Worm (Caenorhabditis elegans) whole organism, midembryonic: ENCODE measurements around the gene F21H7.12.

Experiments used
- T22C8.4 ChIP-seq: fragments of 200-800 bp; sonication (Bioruptor generic); IDR thresholded peaks from 2 replicates; pipeline ENCODE4 v1.3.6; 2022; ENCODE audit warnings: missing genetic modification characterization, missing compliant biosample characterization
- cog-1 ChIP-seq: sonication (generic microtip); optimal IDR thresholded peaks from 2 replicates; lab custom pipeline; 2016; ENCODE audit warnings: missing genetic modification characterization, missing compliant biosample characterization
- flt-1 ChIP-seq: fragments of 200-800 bp; sonication (Bioruptor generic); IDR thresholded peaks from 2 replicates; pipeline ENCODE4 v1.3.6; 2022; ENCODE audit warnings: missing genetic modification characterization, missing compliant biosample characterization
- klf-2 ChIP-seq: fragments of 200-800 bp; sonication (Bioruptor generic); conservative IDR thresholded peaks from 2 replicates; pipeline ENCODE4 v1.3.6; 2022; ENCODE audit warnings: missing genetic modification reagents, missing genetic modification characterization, missing compliant biosample characterization
- med-1 ChIP-seq: sonication (generic microtip); optimal IDR thresholded peaks from 2 replicates; lab custom pipeline; 2017; ENCODE audit warnings: missing genetic modification characterization, mild to moderate bottlenecking, missing compliant biosample characterization, antibody characterized with exemption, missing genetic modification reagents; ENCODE audit not compliant: insufficient read depth
- ref-1 ChIP-seq: fragments of 200-800 bp; sonication (Bioruptor generic); conservative IDR thresholded peaks from 2 replicates; pipeline ENCODE4 v1.3.6; 2022; ENCODE audit warnings: missing genetic modification reagents, missing genetic modification characterization, missing compliant biosample characterization
- tab-1 ChIP-seq: fragments of 200-800 bp; sonication (Bioruptor generic); IDR thresholded peaks from 2 replicates; pipeline ENCODE4 v1.3.6; 2022; ENCODE audit warnings: missing genetic modification characterization, missing compliant biosample characterization
- ztf-23 ChIP-seq: fragments of 200-800 bp; sonication (Bioruptor generic); IDR thresholded peaks from 2 replicates; pipeline ENCODE4 v1.3.6; 2022; ENCODE audit warnings: missing genetic modification reagents, missing genetic modification characterization, missing compliant biosample characterization
- ztf-29 ChIP-seq: fragments of 200-800 bp; sonication (Bioruptor generic); IDR thresholded peaks from 2 replicates; pipeline ENCODE4 v1.3.6; 2022; ENCODE audit warnings: missing genetic modification reagents, missing genetic modification characterization, missing compliant biosample characterization

Gene F21H7.12

ce11 chrV:16229896-16230295 is at the start of gene F21H7.12, which contains the start of gene F21H7.2:
F21H7.12 (plus strand) TSS chrV:16230165.
F21H7.2 (minus strand) TSS chrV:16229996.
- TF ChIP-seq ztf-23: no peak

ce11 chrV:16180350-16180749 is 49.6 kb upstream of the F21H7.12 start, which contains the start of gene str-106:
str-106 (plus strand) TSS chrV:16180650.
- no peak for TF ChIP-seq ztf-29 (GFP tag; lab: Robert Waterston, UW)
- TF ChIP-seq flt-1 (GFP tag; lab: Robert Waterston, UW): no peak
- no peak for TF ChIP-seq T22C8.4 (GFP tag; lab: Robert Waterston, UW)
- TF ChIP-seq klf-2 (GFP tag; lab: Robert Waterston, UW): no peak
- TF ChIP-seq cog-1 (tag; lab: Kevin White, UChicago): no peak
- no peak for TF ChIP-seq med-1 (GFP tag; lab: Kevin White, UChicago)
- TF ChIP-seq tab-1 (GFP tag; lab: Robert Waterston, UW): no peak
- no peak for TF ChIP-seq ref-1 (GFP tag; lab: Robert Waterston, UW)
- no peak for TF ChIP-seq ztf-23

DNA sequence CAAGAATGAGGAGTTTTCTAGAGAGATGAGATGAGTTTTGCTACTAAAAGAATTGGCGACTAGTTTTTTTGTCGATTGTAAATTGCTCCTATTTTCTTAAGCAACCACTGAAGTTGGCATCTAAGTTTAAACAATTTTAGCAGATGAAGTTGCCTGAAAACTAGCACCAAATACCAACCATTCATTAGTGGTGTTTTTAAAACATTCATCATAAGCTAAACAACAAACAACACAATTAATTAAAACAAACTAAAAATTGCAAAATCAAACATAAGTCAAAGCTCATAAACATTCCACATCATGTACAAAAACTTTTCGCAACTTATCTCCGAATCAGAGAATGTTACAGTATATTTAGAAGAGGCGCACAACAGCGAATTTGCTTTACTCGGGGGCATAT is 47.9 kb upstream of the F21H7.12 start, which contains the start of gene srz-13:
Gene srz-13, plus strand, starts transcription at position 301 of the 400 bp plus-strand sequence.
- TF ChIP-seq ztf-29 (GFP tag; lab: Robert Waterston, UW) (no peak), med-1 (GFP tag; lab: Kevin White, UChicago) (no peak), T22C8.4 (GFP tag; lab: Robert Waterston, UW) (no peak), klf-2 (GFP tag; lab: Robert Waterston, UW) (no peak), flt-1 (GFP tag; lab: Robert Waterston, UW) (no peak), cog-1 (tag; lab: Kevin White, UChicago) (no peak), tab-1 (GFP tag; lab: Robert Waterston, UW) (no peak)

ce11 chrV:16182918-16183317 is 47.0 kb upstream of the F21H7.12 start, which contains the start of gene srh-277:
srh-277 (plus strand) TSS chrV:16183218.
- TF ChIP-seq med-1 (GFP tag; lab: Kevin White, UChicago) (no peak), flt-1 (GFP tag; lab: Robert Waterston, UW) (no peak), ref-1 (GFP tag; lab: Robert Waterston, UW) (no peak), T22C8.4 (GFP tag; lab: Robert Waterston, UW) (no peak), ztf-29 (GFP tag; lab: Robert Waterston, UW) (no peak), klf-2 (GFP tag; lab: Robert Waterston, UW) (no peak), cog-1 (tag; lab: Kevin White, UChicago) (no peak), tab-1 (GFP tag; lab: Robert Waterston, UW) (no peak), ztf-23 (no peak)

- TF ChIP-seq tab-1 (GFP tag; lab: Robert Waterston, UW) (no peak), T22C8.4 (GFP tag; lab: Robert Waterston, UW) (no peak), flt-1 (GFP tag; lab: Robert Waterston, UW) (no peak), ztf-29 (GFP tag; lab: Robert Waterston, UW) (no peak), med-1 (GFP tag; lab: Kevin White, UChicago) (no peak), klf-2 (GFP tag; lab: Robert Waterston, UW) (no peak), ztf-23 (no peak), cog-1 (tag; lab: Kevin White, UChicago) (no peak)
Observed at ce11 chrV:16183357-16183756, 46.6 kb upstream of the F21H7.12 start, which contains the start of gene srz-14. srz-14 (plus strand) TSS chrV:16183657.

- TF ChIP-seq flt-1 (GFP tag; lab: Robert Waterston, UW) (no peak), ztf-29 (GFP tag; lab: Robert Waterston, UW) (no peak), med-1 (GFP tag; lab: Kevin White, UChicago) (no peak)
Observed at ce11 chrV:16190485-16190884, 39.5 kb upstream of the F21H7.12 start, which contains the start of gene srh-281. srh-281 (plus strand) TSS chrV:16190785.

ce11 chrV:16192114-16192513 is 37.9 kb upstream of the F21H7.12 start, which contains the start of gene srh-279:
srh-279 (plus strand) TSS chrV:16192414.
- TF ChIP-seq ztf-29 (GFP tag; lab: Robert Waterston, UW): no peak
- TF ChIP-seq ztf-23: no peak
- TF ChIP-seq tab-1 (GFP tag; lab: Robert Waterston, UW): no peak
- no peak for TF ChIP-seq T22C8.4 (GFP tag; lab: Robert Waterston, UW)
- TF ChIP-seq med-1 (GFP tag; lab: Kevin White, UChicago): no peak
- TF ChIP-seq klf-2 (GFP tag; lab: Robert Waterston, UW): no peak
- no peak for TF ChIP-seq ref-1 (GFP tag; lab: Robert Waterston, UW)
- TF ChIP-seq cog-1 (tag; lab: Kevin White, UChicago): no peak
- no peak for TF ChIP-seq flt-1 (GFP tag; lab: Robert Waterston, UW)

ce11 chrV:16194639-16195038 is 35.3 kb upstream of the F21H7.12 start, which contains the start of gene rabr-4:
rabr-4 (plus strand) TSS chrV:16194939.
- TF ChIP-seq ztf-23: no peak
- no peak for TF ChIP-seq klf-2 (GFP tag; lab: Robert Waterston, UW)
- no peak for TF ChIP-seq ztf-29 (GFP tag; lab: Robert Waterston, UW)
- TF ChIP-seq med-1 (GFP tag; lab: Kevin White, UChicago): no peak
- no peak for TF ChIP-seq tab-1 (GFP tag; lab: Robert Waterston, UW)
- TF ChIP-seq cog-1 (tag; lab: Kevin White, UChicago): no peak
- TF ChIP-seq ref-1 (GFP tag; lab: Robert Waterston, UW): no peak

DNA sequence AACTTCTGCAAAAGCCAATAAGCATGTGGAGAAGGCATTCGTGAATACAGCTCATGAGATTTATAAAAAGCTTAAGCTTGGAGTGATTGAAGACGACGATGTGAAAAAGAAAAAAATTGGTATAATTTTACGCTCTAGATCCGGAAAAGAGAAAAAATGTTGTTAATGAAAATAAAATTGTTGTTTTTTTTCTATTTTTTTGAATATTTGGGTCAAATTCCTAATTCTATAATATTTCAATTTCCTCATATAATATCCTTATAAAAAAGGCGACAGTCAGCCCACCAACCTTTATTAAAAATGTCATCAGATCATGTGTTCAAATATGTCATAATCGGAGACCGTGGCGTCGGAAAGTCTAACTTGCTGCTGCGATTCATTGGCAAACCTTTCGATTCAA is 34.6 kb upstream of the F21H7.12 start, which contains the start of gene rabr-3:
Gene rabr-3, plus strand, starts transcription at position 301 of the 400 bp plus-strand sequence.
- TF ChIP-seq ztf-29 (GFP tag; lab: Robert Waterston, UW) (no peak), med-1 (GFP tag; lab: Kevin White, UChicago) (no peak), cog-1 (tag; lab: Kevin White, UChicago) (no peak), ref-1 (GFP tag; lab: Robert Waterston, UW) (no peak), T22C8.4 (GFP tag; lab: Robert Waterston, UW) (no peak), klf-2 (GFP tag; lab: Robert Waterston, UW) (no peak), tab-1 (GFP tag; lab: Robert Waterston, UW) (no peak), flt-1 (GFP tag; lab: Robert Waterston, UW) (no peak), ztf-23 (no peak)
